Worm (Caenorhabditis elegans) whole organism, late embryonic: ENCODE results near the gene mdt-6.
"Not testable (repeated sequence)": the region's sequence is repeated elsewhere in the genome, so short reads cannot be mapped to it uniquely, and the experiment has no call there.

Experiments
- C08G9.2 ChIP-seq: sonication (generic microtip); optimal IDR thresholded peaks from 2 replicates; lab custom pipeline; 2016; ENCODE audit warnings: mild to moderate bottlenecking, missing genetic modification characterization, moderate library complexity, missing compliant biosample characterization
- C38D4.7 ChIP-seq: fragments of 200-800 bp; sonication (Bioruptor generic); optimal IDR thresholded peaks from 2 replicates; lab custom pipeline; 2018; ENCODE audit warnings: mild to moderate bottlenecking, missing genetic modification characterization, moderate library complexity, missing compliant biosample characterization
- F13H6.1 ChIP-seq: sonication (generic microtip); optimal IDR thresholded peaks from 2 replicates; lab custom pipeline; 2016; ENCODE audit warnings: missing genetic modification characterization, missing compliant biosample characterization
- K09A11.1 ChIP-seq: sonication (generic microtip); optimal IDR thresholded peaks from 2 replicates; lab custom pipeline; 2017; ENCODE audit warnings: antibody characterized with exemption, mild to moderate bottlenecking, missing genetic modification characterization, missing compliant biosample characterization; ENCODE audit not compliant: insufficient read depth
- T23F11.4 ChIP-seq: fragments of 200-800 bp; sonication (Bioruptor generic); optimal IDR thresholded peaks from 2 replicates; lab custom pipeline; 2018; ENCODE audit warnings: mild to moderate bottlenecking, missing genetic modification characterization, missing compliant biosample characterization
- Y22D7AL.16 ChIP-seq: sonication (generic microtip); optimal IDR thresholded peaks from 2 replicates; lab custom pipeline; 2016; ENCODE audit warnings: missing genetic modification characterization, missing compliant biosample characterization
- ahr-1 ChIP-seq: sonication (generic microtip); optimal IDR thresholded peaks from 2 replicates; lab custom pipeline; 2016; ENCODE audit warnings: missing genetic modification characterization, missing compliant biosample characterization
- ceh-14 ChIP-seq: sonication (generic microtip); optimal IDR thresholded peaks from 2 replicates; lab custom pipeline; 2016; ENCODE audit warnings: missing genotype, missing genetic modification characterization, missing compliant biosample characterization
- ceh-18 ChIP-seq: sonication (generic microtip); optimal IDR thresholded peaks from 2 replicates; lab custom pipeline; 2016; ENCODE audit warnings: missing genetic modification characterization, missing compliant biosample characterization
- ceh-2 ChIP-seq: sonication (generic microtip); optimal IDR thresholded peaks from 2 replicates; lab custom pipeline; 2016; ENCODE audit warnings: missing genotype, missing genetic modification characterization, missing compliant biosample characterization
- ceh-22 ChIP-seq: sonication (generic microtip); optimal IDR thresholded peaks from 2 replicates; lab custom pipeline; 2017; ENCODE audit warnings: missing biosample characterization, missing genetic modification characterization
- ceh-30 ChIP-seq: fragments of 150-350 bp; optimal IDR thresholded peaks from 2 replicates; lab custom pipeline; 2014; ENCODE audit warnings: missing biosample characterization, missing genetic modification characterization
- ceh-31 ChIP-seq: sonication (generic microtip); optimal IDR thresholded peaks from 2 replicates; lab custom pipeline; 2016; ENCODE audit warnings: missing genetic modification characterization, missing compliant biosample characterization
- ceh-34 ChIP-seq: sonication (generic microtip); optimal IDR thresholded peaks from 2 replicates; lab custom pipeline; 2016; ENCODE audit warnings: mild to moderate bottlenecking, missing genetic modification characterization, missing compliant biosample characterization
- ceh-6 ChIP-seq: fragments of 200-800 bp; sonication (Bioruptor generic); optimal IDR thresholded peaks from 2 replicates; lab custom pipeline; 2018; ENCODE audit warnings: mild to moderate bottlenecking, missing genetic modification characterization, missing compliant biosample characterization
- ceh-9 ChIP-seq: sonication (generic microtip); optimal IDR thresholded peaks from 2 replicates; lab custom pipeline; 2016; ENCODE audit warnings: mild to moderate bottlenecking, missing genetic modification characterization, inconsistent platforms, missing compliant biosample characterization
- dve-1 ChIP-seq: sonication (generic microtip); optimal IDR thresholded peaks from 2 replicates; lab custom pipeline; 2017; ENCODE audit warnings: antibody characterized with exemption, mild to moderate bottlenecking, missing genetic modification characterization, missing compliant biosample characterization
- elt-2 ChIP-seq: sonication (generic microtip); optimal IDR thresholded peaks from 2 replicates; lab custom pipeline; 2016; ENCODE audit warnings: missing genetic modification reagents, missing genetic modification characterization, missing compliant biosample characterization
- elt-4 ChIP-seq: sonication (generic microtip); optimal IDR thresholded peaks from 2 replicates; lab custom pipeline; 2016; ENCODE audit warnings: missing genetic modification characterization, missing compliant biosample characterization
- ets-4 ChIP-seq: sonication (generic microtip); optimal IDR thresholded peaks from 2 replicates; lab custom pipeline; 2016; ENCODE audit warnings: missing genetic modification characterization, missing compliant biosample characterization
- eyg-1 ChIP-seq: sonication (generic microtip); optimal IDR thresholded peaks from 2 replicates; lab custom pipeline; 2016; ENCODE audit warnings: missing genotype, missing genetic modification characterization, missing compliant biosample characterization
- fax-1 ChIP-seq: sonication (generic microtip); optimal IDR thresholded peaks from 2 replicates; lab custom pipeline; 2016; ENCODE audit warnings: missing genotype, missing genetic modification characterization, missing compliant biosample characterization
- hlh-13 ChIP-seq: fragments of 200-800 bp; sonication (Bioruptor generic); optimal IDR thresholded peaks from 2 replicates; lab custom pipeline; 2018; ENCODE audit warnings: mild to moderate bottlenecking, missing genetic modification characterization, missing compliant biosample characterization
- hlh-6 ChIP-seq: sonication (generic microtip); optimal IDR thresholded peaks from 2 replicates; lab custom pipeline; 2016; ENCODE audit warnings: missing genotype, missing genetic modification characterization, missing compliant biosample characterization
- lin-11 ChIP-seq: fragments of 200-800 bp; sonication (Bioruptor generic); optimal IDR thresholded peaks from 2 replicates; lab custom pipeline; 2018; ENCODE audit warnings: mild to moderate bottlenecking, missing genetic modification characterization, missing compliant biosample characterization
- madf-2 ChIP-seq: sonication (generic microtip); optimal IDR thresholded peaks from 2 replicates; lab custom pipeline; 2017; ENCODE audit warnings: missing genetic modification characterization, missing compliant biosample characterization
- nfya-1 ChIP-seq: sonication (generic microtip); optimal IDR thresholded peaks from 2 replicates; lab custom pipeline; 2017; ENCODE audit warnings: missing genetic modification characterization, mild to moderate bottlenecking, missing compliant biosample characterization, antibody characterized with exemption, moderate library complexity
- nhr-232 ChIP-seq: sonication (generic microtip); optimal IDR thresholded peaks from 2 replicates; lab custom pipeline; 2016; ENCODE audit warnings: missing genetic modification characterization, missing compliant biosample characterization
- odd-2 ChIP-seq: sonication (generic microtip); optimal IDR thresholded peaks from 2 replicates; lab custom pipeline; 2017; ENCODE audit warnings: antibody characterized with exemption, mild to moderate bottlenecking, missing genetic modification characterization, missing compliant biosample characterization
- pag-3 ChIP-seq: sonication (generic microtip); optimal IDR thresholded peaks from 2 replicates; lab custom pipeline; 2016; ENCODE audit warnings: missing compliant biosample characterization, missing genetic modification characterization, borderline replicate concordance
- pax-1 ChIP-seq: fragments of 150-350 bp; optimal IDR thresholded peaks from 2 replicates; lab custom pipeline; 2014; ENCODE audit warnings: missing biosample characterization, missing genetic modification characterization
- pha-2 ChIP-seq: sonication (generic microtip); optimal IDR thresholded peaks from 2 replicates; lab custom pipeline; 2017; ENCODE audit warnings: mild to moderate bottlenecking, missing genetic modification characterization, missing compliant biosample characterization
- pros-1 ChIP-seq: fragments of 150-350 bp; optimal IDR thresholded peaks from 2 replicates; lab custom pipeline; 2014; ENCODE audit warnings: missing biosample characterization, missing genetic modification reagents, missing genetic modification characterization
- sdc-2 ChIP-seq: sonication (generic microtip); optimal IDR thresholded peaks from 2 replicates; lab custom pipeline; 2016; ENCODE audit warnings: missing genotype, missing genetic modification characterization, missing compliant biosample characterization
- sox-2 ChIP-seq: fragments of 200-800 bp; sonication (Bioruptor generic); IDR thresholded peaks from 2 replicates; pipeline ENCODE4 v1.3.6; 2022; ENCODE audit warnings: missing genetic modification reagents, missing genetic modification characterization, missing compliant biosample characterization
- sox-4 ChIP-seq: sonication (generic microtip); optimal IDR thresholded peaks from 2 replicates; lab custom pipeline; 2017; ENCODE audit warnings: mild to moderate bottlenecking, missing genetic modification characterization, inconsistent platforms, missing compliant biosample characterization
- syd-9 ChIP-seq: sonication (generic microtip); optimal IDR thresholded peaks from 2 replicates; lab custom pipeline; 2016; ENCODE audit warnings: mild to moderate bottlenecking, missing genetic modification characterization, moderate library complexity, missing compliant biosample characterization
- tbx-2 ChIP-seq: sonication (generic microtip); optimal IDR thresholded peaks from 2 replicates; lab custom pipeline; 2016; ENCODE audit warnings: missing genetic modification characterization, missing compliant biosample characterization
- ttx-3 ChIP-seq: sonication (generic microtip); optimal IDR thresholded peaks from 2 replicates; lab custom pipeline; 2016; ENCODE audit warnings: missing genetic modification reagents, missing genetic modification characterization, missing compliant biosample characterization
- unc-42 ChIP-seq: sonication (generic microtip); optimal IDR thresholded peaks from 2 replicates; lab custom pipeline; 2016; ENCODE audit warnings: missing genotype, missing genetic modification characterization, missing compliant biosample characterization
- unc-55 ChIP-seq: sonication (generic microtip); optimal IDR thresholded peaks from 2 replicates; lab custom pipeline; 2017; ENCODE audit warnings: missing biosample characterization, missing genetic modification reagents, missing genetic modification characterization
- zip-5 ChIP-seq: sonication (generic microtip); optimal IDR thresholded peaks from 2 replicates; lab custom pipeline; 2016; ENCODE audit warnings: missing genetic modification characterization, missing compliant biosample characterization
- ztf-16 ChIP-seq: sonication (generic microtip); optimal IDR thresholded peaks from 2 replicates; lab custom pipeline; 2017; ENCODE audit warnings: missing genetic modification characterization, missing compliant biosample characterization

mdt-6 gene

DNA sequence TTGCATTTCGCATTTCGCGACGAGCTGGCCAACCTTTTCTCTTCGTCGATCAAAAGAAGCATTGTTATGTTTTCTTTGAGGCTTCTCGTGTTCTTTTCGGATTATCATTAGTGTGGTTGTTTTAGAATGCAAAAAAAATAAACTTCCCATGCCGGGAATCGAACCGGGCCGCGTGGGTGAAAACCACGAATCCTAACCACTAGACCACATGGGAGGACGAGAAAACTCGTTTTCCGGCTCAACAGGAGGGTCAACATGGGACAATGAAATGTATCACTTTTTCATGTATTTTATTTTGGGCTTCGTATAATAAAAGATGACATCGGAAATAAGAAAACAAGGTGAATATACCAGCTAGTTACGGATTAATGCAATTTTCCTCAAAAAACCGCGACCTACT, 10.2 kb upstream of the mdt-6 start:
- TF ChIP-seq nfya-1 (tag; lab: Kevin White, UChicago), result no peak
- no peak for TF ChIP-seq pax-1 (tag; lab: Kevin White, UChicago)
- no peak for TF ChIP-seq pha-2 (tag; lab: Kevin White, UChicago)

DNA sequence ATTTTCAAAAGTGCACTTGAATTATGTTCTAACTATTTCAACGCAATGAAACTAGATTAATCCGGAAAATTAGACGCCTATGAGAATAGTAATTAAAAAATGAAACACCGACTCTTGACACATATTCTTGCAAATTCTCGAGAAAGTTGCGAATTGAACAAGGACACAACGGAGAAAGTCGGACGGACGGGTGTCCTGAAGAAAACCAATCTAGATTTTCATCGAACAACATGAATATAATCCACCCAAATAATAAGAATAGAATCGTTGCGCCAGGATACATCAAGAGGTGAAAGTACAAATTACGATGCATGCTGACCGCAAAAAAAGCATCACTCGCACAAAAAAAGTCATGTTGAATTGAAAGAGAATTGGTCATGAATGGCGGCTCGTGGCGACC, 9.4 kb upstream of the mdt-6 start:
- no peak for TF ChIP-seq hlh-6 (tag; lab: Kevin White, UChicago)
- no peak for TF ChIP-seq pax-1 (tag; lab: Kevin White, UChicago)
- no peak for TF ChIP-seq nfya-1 (tag; lab: Kevin White, UChicago)
- no peak for TF ChIP-seq sox-4 (tag; lab: Kevin White, UChicago)
- no peak for TF ChIP-seq pag-3
- no peak for TF ChIP-seq elt-4 (tag; lab: Kevin White, UChicago)
- no peak for TF ChIP-seq unc-55 (GFP tag; lab: Kevin White, UChicago)
- TF ChIP-seq ahr-1, result no peak
- no peak for TF ChIP-seq eyg-1 (tag; lab: Kevin White, UChicago)
- no peak for TF ChIP-seq ceh-9 (tag; lab: Kevin White, UChicago)
- no peak for TF ChIP-seq madf-2
- no peak for TF ChIP-seq T23F11.4 (GFP tag; lab: Kevin White, UChicago)
- TF ChIP-seq hlh-13 (GFP tag; lab: Kevin White, UChicago), result no peak
- TF ChIP-seq pros-1 (tag; lab: Kevin White, UChicago), result no peak
- no peak for TF ChIP-seq ets-4
- TF ChIP-seq lin-11, result no peak
- no peak for TF ChIP-seq ceh-22
- no peak for TF ChIP-seq sox-2 (GFP tag; lab: Robert Waterston, UW)
- no peak for TF ChIP-seq F13H6.1 (tag; lab: Kevin White, UChicago)

- TF ChIP-seq elt-2 (tag; lab: Kevin White, UChicago) (no peak), C08G9.2 (tag; lab: Kevin White, UChicago) (no peak), K09A11.1 (no peak), ceh-14 (tag; lab: Kevin White, UChicago) (no peak), ceh-2 (tag; lab: Kevin White, UChicago) (no peak), hlh-6 (tag; lab: Kevin White, UChicago) (no peak), sox-2 (GFP tag; lab: Robert Waterston, UW) (no peak), nhr-232 (tag; lab: Kevin White, UChicago) (no peak), F13H6.1 (tag; lab: Kevin White, UChicago) (no peak)
- TF ChIP-seq, all 69 proteins: peak for 0
Measured at ce11 chrV:7065226-7065625, 5.8 kb upstream of the mdt-6 start, which contains the start of gene Y57E12AR.1. Y57E12AR.1 (minus strand) TSS chrV:7065326.

DNA sequence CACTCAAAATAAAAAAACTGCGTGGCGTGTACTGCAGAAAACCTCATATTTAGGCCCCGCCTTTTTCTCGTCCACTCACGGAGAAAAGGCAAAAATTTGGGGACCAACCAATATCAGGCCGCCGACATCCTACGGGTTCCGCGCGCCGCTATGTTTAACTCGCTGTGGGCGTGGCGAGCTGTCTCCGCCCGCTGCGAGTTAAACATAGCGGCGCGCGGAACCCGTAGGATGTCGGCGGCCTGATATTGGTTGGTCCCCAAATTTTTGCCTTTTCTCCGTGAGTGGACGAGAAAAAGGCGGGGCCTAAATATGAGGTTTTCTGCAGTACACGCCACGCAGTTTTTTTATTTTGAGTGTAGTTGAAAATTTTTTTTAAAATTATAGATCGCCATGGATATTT, 3.4 kb upstream of the mdt-6 start, which contains the start of gene tmem-258:
Gene tmem-258 (plus strand): TSS at position 385 of the 400 bp plus-strand sequence.
- TF ChIP-seq sdc-2; odd-2; ceh-30 (tag; lab: Kevin White, UChicago): not testable (repeated sequence)
- TF ChIP-seq, all 69 proteins: peak for 0; not testable (repeated sequence) for 69

DNA sequence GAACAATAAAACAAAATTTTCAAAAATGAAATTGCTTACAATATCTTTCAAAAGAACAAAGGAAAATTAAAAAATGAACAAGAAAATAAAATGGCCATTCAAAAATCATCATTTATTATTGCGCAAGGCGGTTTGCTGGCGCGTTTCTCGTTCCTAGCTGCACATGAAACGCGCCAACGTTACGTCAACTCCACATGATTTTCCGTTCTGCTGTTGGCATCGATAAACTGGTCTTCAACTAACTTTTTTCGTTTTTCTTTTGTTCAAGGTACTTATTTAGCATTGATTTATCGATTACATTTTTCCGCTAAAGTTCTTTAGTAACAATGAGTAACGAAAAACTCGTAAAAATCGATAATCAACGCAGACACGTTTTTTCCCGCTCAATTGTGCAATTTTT, 972 bp upstream of the mdt-6 start, which contains the start of the genes Y57E12AL.6 and Y57E12AL.1:
Gene Y57E12AL.6 (minus strand): TSS at position 75 of the 400 bp plus-strand sequence.
Gene Y57E12AL.1 (plus strand): TSS at position 135 of the 400 bp plus-strand sequence.
- TF ChIP-seq unc-42 (tag; lab: Kevin White, UChicago), result peak; percentile 28
- TF ChIP-seq ttx-3 (tag; lab: Kevin White, UChicago), result peak; percentile 69
- TF ChIP-seq syd-9 (tag; lab: Kevin White, UChicago), result peak; percentile 69
- TF ChIP-seq pax-1 (tag; lab: Kevin White, UChicago), result no peak
- peak; percentile 24 for TF ChIP-seq ets-4
- peak; percentile 45 for TF ChIP-seq zip-5 (tag; lab: Kevin White, UChicago)
- peak; percentile 18; the same call in 1 of the 2 replicates for TF ChIP-seq sox-2 (GFP tag; lab: Robert Waterston, UW)
- peak; percentile 39 for TF ChIP-seq fax-1 (tag; lab: Kevin White, UChicago)
- TF ChIP-seq C38D4.7 (GFP tag; lab: Kevin White, UChicago), result peak; percentile 46
- TF ChIP-seq dve-1, result peak; percentile 74
- TF ChIP-seq F13H6.1 (tag; lab: Kevin White, UChicago), result peak; percentile 73
- TF ChIP-seq ztf-16, result peak; percentile 64
- TF ChIP-seq Y22D7AL.16 (tag; lab: Kevin White, UChicago), result peak; percentile 53
- TF ChIP-seq elt-2 (tag; lab: Kevin White, UChicago), result peak; percentile 88
- peak; percentile 72 for TF ChIP-seq ceh-18
- TF ChIP-seq ceh-14 (tag; lab: Kevin White, UChicago), result peak; percentile 85
- TF ChIP-seq tbx-2 (tag; lab: Kevin White, UChicago), result peak; percentile 75
- TF ChIP-seq ceh-22, result no peak
- no peak for TF ChIP-seq ceh-9 (tag; lab: Kevin White, UChicago)
- peak; percentile 60 for TF ChIP-seq ceh-34 (tag; lab: Kevin White, UChicago)
- TF ChIP-seq ceh-31 (tag; lab: Kevin White, UChicago), result peak; percentile 67
- TF ChIP-seq ceh-6, result peak; percentile 56
- TF ChIP-seq hlh-13 (GFP tag; lab: Kevin White, UChicago), result no peak
- peak; percentile 41 for TF ChIP-seq sox-4 (tag; lab: Kevin White, UChicago)
